Fruit fly (Drosophila melanogaster): ENCODE measurements around the gene CG5281.

- TF ChIP-seq ab (GFP tag; optimal IDR thresholded peaks at IDR 0.05) (no peak), fd3F (GFP tag; optimal IDR thresholded peaks at IDR 0.05) (no peak), gcm2 (GFP tag; optimal IDR thresholded peaks at IDR 0.05) (no peak), CG6765 (GFP tag; optimal IDR thresholded peaks at IDR 0.05) (no peak), trh (GFP tag; optimal IDR thresholded peaks at IDR 0.05) (no peak), h (optimal IDR thresholded peaks at IDR 0.05) (no peak), kni (GFP tag; optimal IDR thresholded peaks at IDR 0.05) (no peak), lola (GFP tag; optimal IDR thresholded peaks at IDR 0.05) (no peak), CG1602 (GFP tag; optimal IDR thresholded peaks at IDR 0.05) (no peak), zfh2 (GFP tag; optimal IDR thresholded peaks at IDR 0.05) (no peak), CG8478 (optimal IDR thresholded peaks at IDR 0.05) (no peak), CG7928 (GFP tag; optimal IDR thresholded peaks at IDR 0.05) (no peak), CG3407 (GFP tag; optimal IDR thresholded peaks at IDR 0.05) (no peak), ash1 (GFP tag; optimal IDR thresholded peaks at IDR 0.05) (no peak)
Observed at dm6 chr3R:11430307-11430706, 5.3 kb upstream of the CG5281 start.

All from whole organism, embryonic.